Worm (Caenorhabditis elegans) whole organism, young adult: ENCODE measurements around the gene hpo-38.

ENCODE experiments used
- B0035.1 ChIP-seq: sonication (generic microtip); optimal IDR thresholded peaks from 2 replicates; lab custom pipeline; 2016; ENCODE audit warnings: missing genetic modification characterization, mild to moderate bottlenecking, missing compliant biosample characterization, missing genotype, missing genetic modification reagents
- C06A6.2 ChIP-seq: fragments of 200-800 bp; sonication (Bioruptor generic); conservative IDR thresholded peaks from 2 replicates; pipeline ENCODE4 v1.3.6; 2022; ENCODE audit warnings: missing genetic modification characterization, missing compliant biosample characterization
- F22D6.2 ChIP-seq: sonication (generic microtip); optimal IDR thresholded peaks from 2 replicates; lab custom pipeline; 2016; ENCODE audit warnings: mild to moderate bottlenecking, missing genetic modification characterization, missing compliant biosample characterization
- F33H1.4 ChIP-seq: fragments of 200-800 bp; sonication (Bioruptor generic); IDR thresholded peaks from 2 replicates; pipeline ENCODE4 v1.3.6; 2022; ENCODE audit warnings: missing genetic modification reagents, missing genetic modification characterization, missing compliant biosample characterization
- F39B2.1 ChIP-seq: fragments of 200-800 bp; sonication (Bioruptor generic); IDR thresholded peaks from 2 replicates; pipeline ENCODE4 v1.3.6; 2022; ENCODE audit warnings: missing genetic modification reagents, missing genetic modification characterization, missing compliant biosample characterization
- F57A8.1 ChIP-seq: fragments of 200-800 bp; sonication (Bioruptor generic); optimal IDR thresholded peaks from 2 replicates; lab custom pipeline; 2018; ENCODE audit warnings: mild to moderate bottlenecking, missing genetic modification characterization, moderate library complexity, missing compliant biosample characterization
- Y53G8AR.9 ChIP-seq: fragments of 200-800 bp; sonication (Bioruptor generic); conservative IDR thresholded peaks from 2 replicates; pipeline ENCODE4 v1.3.6; 2022; ENCODE audit warnings: missing genetic modification reagents, missing genetic modification characterization, missing compliant biosample characterization
- attf-6 ChIP-seq: fragments of 200-800 bp; sonication (Bioruptor generic); IDR thresholded peaks from 2 replicates; pipeline ENCODE4 v1.3.6; 2022; ENCODE audit warnings: missing genetic modification reagents, missing genetic modification characterization, missing compliant biosample characterization
- bed-2 ChIP-seq: fragments of 200-800 bp; sonication (Bioruptor generic); IDR thresholded peaks from 2 replicates; pipeline ENCODE4 v1.3.6; 2022; ENCODE audit warnings: missing genetic modification reagents, missing genetic modification characterization, missing compliant biosample characterization
- ccch-3 ChIP-seq: fragments of 200-800 bp; sonication (Bioruptor generic); optimal IDR thresholded peaks from 2 replicates; lab custom pipeline; 2018; ENCODE audit warnings: mild to moderate bottlenecking, missing genetic modification characterization, missing compliant biosample characterization
- cebp-1 ChIP-seq, 2 experiments: fragments of 200-800 bp in 1 of 2; sonication (Bioruptor generic) in 1 of 2; sonication (generic microtip) in 1 of 2; IDR thresholded peaks in 1 of 2; optimal IDR thresholded peaks in 1 of 2; 2 replicates each; pipeline versions ENCODE4 v1.3.6 to Lab custom; 2017 to 2022; ENCODE audit warnings: missing compliant biosample characterization in 2 of 2, missing genetic modification characterization in 2 of 2, mild to moderate bottlenecking in 1 of 2, missing genetic modification reagents in 1 of 2, moderate library complexity in 1 of 2
- ceh-100 ChIP-seq: fragments of 200-800 bp; sonication (Bioruptor generic); IDR thresholded peaks from 2 replicates; pipeline ENCODE4 v1.3.6; 2022; ENCODE audit warnings: missing genetic modification reagents, missing genetic modification characterization, missing compliant biosample characterization
- die-1 ChIP-seq: sonication (generic microtip); optimal IDR thresholded peaks from 2 replicates; lab custom pipeline; 2016; ENCODE audit warnings: missing genotype, mild to moderate bottlenecking, missing genetic modification characterization, missing compliant biosample characterization
- efl-1 ChIP-seq: fragments of 150-350 bp; optimal IDR thresholded peaks from 2 replicates; lab custom pipeline; 2014; ENCODE audit warnings: missing biosample characterization, missing genetic modification reagents, missing genetic modification characterization
- gei-17 ChIP-seq: fragments of 200-800 bp; sonication (Bioruptor generic); optimal IDR thresholded peaks from 2 replicates; lab custom pipeline; 2018; ENCODE audit warnings: mild to moderate bottlenecking, missing genetic modification characterization, missing compliant biosample characterization
- hrde-1 ChIP-seq: sonication (generic microtip); optimal IDR thresholded peaks from 2 replicates; lab custom pipeline; 2016; ENCODE audit warnings: missing genetic modification characterization, mild to moderate bottlenecking, missing compliant biosample characterization, moderate library complexity, missing genotype, missing genetic modification reagents, borderline replicate concordance
- hsf-1 ChIP-seq: fragments of 200-800 bp; sonication (Bioruptor generic); IDR thresholded peaks from 2 replicates; pipeline ENCODE4 v1.3.6; 2022; ENCODE audit warnings: missing genetic modification reagents, missing genetic modification characterization, missing compliant biosample characterization
- lin-35 ChIP-seq, 3 experiments: fragments of 150-350 bp in 2 of 3; sonication (generic microtip) in 1 of 3; optimal IDR thresholded peaks; 2 replicates each; lab custom pipeline; 2014 to 2018; ENCODE audit warnings: missing biosample characterization in 3 of 3, missing genetic modification characterization in 3 of 3, missing genetic modification reagents in 3 of 3
- lin-40 ChIP-seq: sonication (generic microtip); optimal IDR thresholded peaks from 2 replicates; lab custom pipeline; 2016; ENCODE audit warnings: missing genetic modification characterization, mild to moderate bottlenecking, missing compliant biosample characterization, missing genotype, missing genetic modification reagents
- lir-1 ChIP-seq: fragments of 200-800 bp; sonication (Bioruptor generic); conservative IDR thresholded peaks from 2 replicates; pipeline ENCODE4 v1.3.6; 2022; ENCODE audit warnings: missing genetic modification reagents, missing genetic modification characterization, missing compliant biosample characterization
- lsy-27 ChIP-seq: sonication (generic microtip); optimal IDR thresholded peaks from 2 replicates; lab custom pipeline; 2017; ENCODE audit warnings: missing genetic modification characterization, mild to moderate bottlenecking, missing compliant biosample characterization, antibody characterized with exemption, missing genotype, borderline replicate concordance; ENCODE audit not compliant: insufficient read depth
- madf-8 ChIP-seq: fragments of 200-800 bp; sonication (Bioruptor generic); conservative IDR thresholded peaks from 2 replicates; pipeline ENCODE4 v1.3.6; 2022; ENCODE audit warnings: missing genetic modification reagents, missing genetic modification characterization, missing compliant biosample characterization
- mcd-1 ChIP-seq: fragments of 200-800 bp; sonication (Bioruptor generic); IDR thresholded peaks from 2 replicates; pipeline ENCODE4 v1.3.6; 2022; ENCODE audit warnings: missing genetic modification reagents, missing genetic modification characterization, missing compliant biosample characterization
- mes-4 ChIP-seq: sonication (generic microtip); optimal IDR thresholded peaks from 2 replicates; lab custom pipeline; 2016; ENCODE audit warnings: missing genotype, missing genetic modification characterization, missing compliant biosample characterization
- nfya-1 ChIP-seq: sonication (generic microtip); optimal IDR thresholded peaks from 2 replicates; lab custom pipeline; 2017; ENCODE audit warnings: antibody characterized with exemption, missing compliant biosample characterization, missing genetic modification characterization, borderline replicate concordance; ENCODE audit not compliant: insufficient read depth
- nfyb-1 ChIP-seq: fragments of 200-800 bp; sonication (Bioruptor generic); IDR thresholded peaks from 2 replicates; pipeline ENCODE4 v1.3.6; 2022; ENCODE audit warnings: missing genetic modification reagents, missing genetic modification characterization, missing compliant biosample characterization
- nhr-179 ChIP-seq: sonication (generic microtip); optimal IDR thresholded peaks from 2 replicates; lab custom pipeline; 2016; ENCODE audit warnings: mild to moderate bottlenecking, missing genetic modification characterization, missing compliant biosample characterization
- pha-4 ChIP-seq: fragments of 150-350 bp; sonication (generic microtip); optimal IDR thresholded peaks from 2 replicates; lab custom pipeline; 2014; ENCODE audit warnings: missing biosample characterization, missing genetic modification reagents, missing genetic modification characterization
- rec-8 ChIP-seq, 2 experiments: sonication (generic microtip); optimal IDR thresholded peaks; 2 replicates each; lab custom pipeline; 2016; ENCODE audit warnings: mild to moderate bottlenecking in 2 of 2, missing genetic modification characterization in 2 of 2, missing genetic modification reagents in 2 of 2, missing genotype in 2 of 2, missing biosample characterization in 1 of 2, missing compliant biosample characterization in 1 of 2, moderate library complexity in 1 of 2
- repo-1 ChIP-seq: sonication (generic microtip); optimal IDR thresholded peaks from 2 replicates; lab custom pipeline; 2017; ENCODE audit warnings: mild to moderate bottlenecking, missing genetic modification characterization, missing compliant biosample characterization
- somi-1 ChIP-seq: fragments of 200-800 bp; sonication (Bioruptor generic); optimal IDR thresholded peaks from 2 replicates; lab custom pipeline; 2018; ENCODE audit warnings: mild to moderate bottlenecking, missing genetic modification characterization, missing compliant biosample characterization
- sptf-2 ChIP-seq: fragments of 200-800 bp; sonication (Bioruptor generic); optimal IDR thresholded peaks from 2 replicates; lab custom pipeline; 2018; ENCODE audit warnings: mild to moderate bottlenecking, missing genetic modification characterization, missing compliant biosample characterization
- ztf-22 ChIP-seq: fragments of 200-800 bp; sonication (Bioruptor generic); optimal IDR thresholded peaks from 2 replicates; lab custom pipeline; 2018; ENCODE audit warnings: mild to moderate bottlenecking, missing genetic modification characterization, moderate library complexity, missing compliant biosample characterization
- ztf-25 ChIP-seq: fragments of 200-800 bp; sonication (Bioruptor generic); IDR thresholded peaks from 2 replicates; pipeline ENCODE4 v1.3.6; 2022; ENCODE audit warnings: missing genetic modification reagents, missing genetic modification characterization, missing compliant biosample characterization
- ztf-28 ChIP-seq: fragments of 200-800 bp; sonication (Bioruptor generic); IDR thresholded peaks from 2 replicates; pipeline ENCODE4 v1.3.6; 2022; ENCODE audit warnings: missing genetic modification reagents, missing genetic modification characterization, missing compliant biosample characterization
- ztf-3 ChIP-seq: fragments of 200-800 bp; sonication (Bioruptor generic); optimal IDR thresholded peaks from 2 replicates; lab custom pipeline; 2018; ENCODE audit warnings: mild to moderate bottlenecking, missing genetic modification characterization, missing compliant biosample characterization
- ztf-6 ChIP-seq: fragments of 200-800 bp; sonication (Bioruptor generic); IDR thresholded peaks from 2 replicates; pipeline ENCODE4 v1.3.6; 2022; ENCODE audit warnings: missing genetic modification reagents, missing genetic modification characterization, missing compliant biosample characterization

The hpo-38 gene

DNA sequence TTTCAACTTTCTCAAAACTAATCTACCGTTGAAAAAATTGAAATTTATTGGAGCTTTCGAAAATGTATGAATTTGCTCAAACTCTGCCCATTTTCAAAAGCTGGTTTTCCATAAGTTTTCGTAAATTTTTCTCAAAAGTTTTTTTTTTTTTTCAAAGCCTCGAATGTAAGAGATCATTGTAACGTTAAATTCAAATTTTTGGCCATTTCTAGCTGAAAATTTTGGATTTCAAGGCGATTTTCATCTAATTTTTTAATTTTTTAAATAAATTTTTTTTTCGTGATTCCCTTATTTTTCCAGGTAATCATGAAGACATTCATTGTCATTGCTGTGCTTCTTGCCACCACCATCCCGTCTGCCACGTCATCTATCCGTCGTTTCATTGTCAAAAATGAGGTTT, at the start of gene hpo-38:
Gene hpo-38 (plus strand): TSS at position 301 of the 400 bp plus-strand sequence.
- TF ChIP-seq ztf-22, result no peak

DNA sequence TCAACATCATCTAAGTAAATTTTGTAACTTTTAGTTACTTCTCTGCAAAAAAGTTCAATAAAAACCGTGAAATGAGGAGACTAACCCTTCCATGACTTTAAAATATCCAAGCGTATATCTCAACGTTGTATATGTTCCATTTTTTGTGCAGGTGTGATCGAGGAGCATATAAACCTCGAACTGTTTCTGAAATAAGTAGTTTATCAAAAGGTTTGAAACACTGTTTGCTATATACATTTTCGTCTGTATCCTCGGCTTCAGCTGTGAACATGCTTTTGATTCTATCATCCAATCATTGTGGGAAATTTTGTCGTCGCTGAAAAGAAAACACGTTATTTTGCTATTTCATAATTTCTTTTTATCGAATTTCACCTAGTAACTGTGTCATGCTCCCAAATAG, 49.3 kb upstream of the hpo-38 start, which contains the start of gene F40G9.5:
Gene F40G9.5 (plus strand): TSS at position 301 of the 400 bp plus-strand sequence.
- TF ChIP-seq ccch-3 (no peak), ztf-6 (GFP tag; lab: Robert Waterston, UW) (no peak), lir-1 (GFP tag; lab: Robert Waterston, UW) (no peak), efl-1 (GFP tag; lab: Kevin White, UChicago) (no peak), pha-4 (tag; lab: Kevin White, UChicago) (no peak), lsy-27 (tag; lab: Kevin White, UChicago) (no peak), lin-35 (GFP tag; optimal IDR thresholded peaks at IDR 0.05; lab: Kevin White, UChicago) (no peak), F57A8.1 (GFP tag; lab: Kevin White, UChicago) (no peak), bed-2 (GFP tag; lab: Robert Waterston, UW) (no peak), nfyb-1 (no peak), ztf-3 (GFP tag; lab: Kevin White, UChicago) (no peak), C06A6.2 (no peak), madf-8 (GFP tag; lab: Robert Waterston, UW) (no peak), lin-40 (no peak), hrde-1 (no peak), B0035.1 (no peak), mcd-1 (GFP tag; lab: Robert Waterston, UW) (no peak), F33H1.4 (GFP tag; lab: Robert Waterston, UW) (no peak), F39B2.1 (GFP tag; lab: Robert Waterston, UW) (no peak), cebp-1 (GFP tag; IDR thresholded peaks at IDR 0.05; lab: Robert Waterston, UW) (no peak), cebp-1 (tag; optimal IDR thresholded peaks at IDR 0.05; lab: Kevin White, UChicago) (no peak)

DNA sequence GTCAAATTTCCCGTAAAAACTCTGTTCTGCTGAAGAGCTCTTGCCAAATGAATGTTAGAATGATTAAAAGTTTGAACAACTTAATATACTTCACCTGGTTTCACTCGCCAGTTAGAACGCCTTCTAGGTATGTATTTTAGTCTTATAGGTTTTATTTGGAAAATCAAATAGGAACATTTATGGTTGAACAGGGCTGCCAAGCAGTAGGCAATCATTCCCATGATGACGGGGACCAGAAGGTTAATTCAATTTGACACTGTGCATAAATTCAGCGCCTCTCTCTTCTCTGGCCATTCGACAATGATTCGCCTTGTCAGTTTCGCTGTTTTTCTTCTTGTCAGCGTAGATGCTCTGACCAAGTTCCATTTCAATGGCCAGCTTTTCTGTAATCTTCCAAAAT, 48.1 kb upstream of the hpo-38 start, which contains the start of gene F40G9.15:
Gene F40G9.15 (plus strand): TSS at position 301 of the 400 bp plus-strand sequence.
- TF ChIP-seq madf-8 (GFP tag; lab: Robert Waterston, UW) (no peak), Y53G8AR.9 (GFP tag; lab: Robert Waterston, UW) (no peak), bed-2 (GFP tag; lab: Robert Waterston, UW) (no peak), attf-6 (GFP tag; lab: Robert Waterston, UW) (no peak), F39B2.1 (GFP tag; lab: Robert Waterston, UW) (no peak), hsf-1 (GFP tag; lab: Robert Waterston, UW) (no peak), ceh-100 (GFP tag; lab: Robert Waterston, UW) (no peak), mes-4 (tag; lab: Kevin White, UChicago) (no peak), somi-1 (GFP tag; lab: Kevin White, UChicago) (no peak), repo-1 (tag; lab: Kevin White, UChicago) (no peak), nfya-1 (tag; lab: Kevin White, UChicago) (no peak), F22D6.2 (no peak), rec-8 (tag; optimal IDR thresholded peaks at IDR 0.05; lab: Kevin White, UChicago) (no peak), ztf-25 (GFP tag; lab: Robert Waterston, UW) (no peak), gei-17 (GFP tag; lab: Kevin White, UChicago) (no peak), F57A8.1 (GFP tag; lab: Kevin White, UChicago) (no peak), ztf-28 (GFP tag; lab: Robert Waterston, UW) (no peak), nhr-179 (tag; lab: Kevin White, UChicago) (no peak), sptf-2 (GFP tag; lab: Kevin White, UChicago) (no peak), die-1 (tag; lab: Kevin White, UChicago) (no peak)
